Fruit fly (Drosophila melanogaster) S2 (cell line): ENCODE results near the gene Cph.

ENCODE experiments used
- CG8478 ChIP-seq: fragments of >200 bp; optimal IDR thresholded peaks from 2 replicates; lab custom pipeline; 2018
- CTCF ChIP-seq, 2 experiments: fragments of >200 bp; optimal IDR thresholded peaks; 2 replicates each; lab custom pipeline; 2018

Cph gene

DNA sequence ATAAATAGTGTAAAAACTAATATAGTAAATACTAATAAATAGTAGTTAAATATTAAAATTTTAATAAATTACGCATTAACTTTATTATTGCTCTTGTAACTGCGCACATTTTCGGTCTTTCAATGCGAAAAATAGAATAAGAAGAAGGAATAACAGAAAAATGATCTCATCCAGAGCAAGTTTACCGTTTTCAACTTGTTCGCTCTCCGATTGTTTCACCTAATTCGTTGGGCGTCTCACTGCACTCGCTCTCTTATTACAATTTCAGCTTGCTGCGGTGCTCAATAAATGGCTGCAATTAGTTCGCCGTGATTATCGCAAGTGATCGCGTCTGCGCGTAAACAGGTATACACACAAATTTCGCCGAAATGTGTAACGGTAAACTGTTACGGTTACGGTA lies at the start of gene Cph:
Gene Cph (plus strand): TSS at position 301 of the 400 bp plus-strand sequence.
- TF ChIP-seq CG8478 (lab: Kevin White, UChicago) (no peak), CTCF (optimal IDR thresholded peaks at IDR 0.05; lab: Kevin White, UChicago) (no peak)

DNA sequence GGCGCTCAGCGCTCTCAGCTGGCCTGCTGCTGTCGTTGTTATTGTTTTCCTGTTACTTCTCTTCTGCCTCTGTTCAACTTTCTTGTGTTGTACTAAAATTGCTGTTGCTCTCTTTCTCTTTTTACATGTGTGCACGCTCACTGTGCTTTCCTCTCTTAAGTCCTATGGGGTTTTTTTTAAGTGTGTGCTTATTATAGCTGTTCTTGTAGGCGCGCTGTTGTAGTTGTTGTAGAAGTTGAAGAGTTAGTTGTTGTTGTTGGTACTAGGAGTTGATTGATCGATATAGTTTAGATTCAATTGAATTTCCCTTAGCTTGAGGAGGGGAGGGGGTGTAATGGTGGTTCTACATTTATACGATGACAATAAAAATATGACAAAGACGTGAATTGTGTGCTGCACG lies 45.6 kb upstream of the Cph start:
- TF ChIP-seq CTCF (optimal IDR thresholded peaks at IDR 0.05; lab: Kevin White, UChicago) (no peak), CG8478 (lab: Kevin White, UChicago) (no peak)

DNA sequence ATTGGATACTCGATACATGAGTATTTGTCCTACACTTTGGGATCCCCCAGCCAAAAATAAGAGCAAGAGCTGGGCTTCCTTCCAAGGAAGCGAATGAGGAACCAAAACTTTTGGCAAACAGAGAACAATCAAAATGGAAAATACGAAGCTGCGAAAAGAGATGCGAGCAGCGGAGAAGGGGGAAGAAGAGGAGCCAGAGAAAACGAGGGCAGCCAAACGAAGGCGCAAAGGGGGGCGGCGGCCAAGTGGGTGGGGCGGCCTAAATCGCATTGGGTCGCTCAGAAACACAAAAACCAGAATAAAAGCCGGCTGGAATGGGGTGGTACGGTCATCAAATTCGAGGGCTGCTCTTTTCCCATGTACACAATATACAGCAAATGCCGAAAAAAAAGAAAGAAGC lies 43.4 kb upstream of the Cph start:
- TF ChIP-seq CTCF (optimal IDR thresholded peaks at IDR 0.05; lab: Kevin White, UChicago) (no peak), CG8478 (lab: Kevin White, UChicago) (no peak)

DNA sequence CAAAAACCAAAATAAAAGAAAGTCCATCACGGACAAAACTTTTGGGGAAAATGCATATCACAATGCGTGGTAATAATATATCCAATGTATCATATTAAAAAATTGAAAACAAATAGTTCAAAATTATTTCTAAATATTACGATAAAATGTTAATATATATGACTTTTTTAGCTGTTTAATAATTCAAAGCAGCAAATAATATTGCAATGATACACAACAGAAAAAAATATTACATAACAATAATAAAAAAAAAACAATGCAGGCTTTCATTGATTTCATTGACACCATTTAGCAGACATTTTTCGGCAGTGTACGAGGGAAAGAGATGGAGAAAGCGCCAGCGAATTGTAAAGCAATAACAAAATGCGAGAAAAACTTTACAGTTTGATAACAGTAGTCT lies 42.7 kb upstream of the Cph start:
- TF ChIP-seq CG8478 (lab: Kevin White, UChicago) (no peak), CTCF (optimal IDR thresholded peaks at IDR 0.05; lab: Kevin White, UChicago) (no peak)

DNA sequence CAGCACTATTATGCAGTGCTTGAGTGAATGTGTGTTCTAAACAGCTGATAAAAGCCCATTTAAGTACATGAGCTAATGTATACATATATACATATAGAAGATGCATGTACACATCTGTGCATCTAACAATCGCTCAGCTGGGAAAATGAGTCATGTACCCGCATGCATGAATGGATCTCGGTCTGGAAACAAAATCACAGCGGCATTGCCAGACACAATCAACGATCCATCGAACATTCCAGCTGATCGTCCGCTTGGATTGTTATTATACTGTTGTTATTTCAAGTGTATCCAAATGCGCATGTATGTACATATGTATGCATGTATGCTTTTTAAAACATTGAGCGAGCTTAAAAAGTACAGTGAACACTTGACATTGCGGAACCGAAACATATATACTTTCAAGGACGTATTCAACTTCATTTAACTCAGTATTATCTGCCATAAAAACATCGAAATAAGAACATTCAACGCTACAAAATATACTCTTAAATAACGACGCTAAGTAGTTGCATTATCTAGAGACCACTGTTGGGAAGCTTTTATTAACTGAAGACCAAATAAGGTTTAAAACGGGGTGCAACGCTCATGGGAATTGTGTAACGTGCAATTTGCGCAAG lies 42.1 kb upstream of the Cph start:
- no peak for TF ChIP-seq CG8478 (lab: Kevin White, UChicago)
- TF ChIP-seq CTCF (optimal IDR thresholded peaks at IDR 0.05; lab: Kevin White, UChicago): no peak

DNA sequence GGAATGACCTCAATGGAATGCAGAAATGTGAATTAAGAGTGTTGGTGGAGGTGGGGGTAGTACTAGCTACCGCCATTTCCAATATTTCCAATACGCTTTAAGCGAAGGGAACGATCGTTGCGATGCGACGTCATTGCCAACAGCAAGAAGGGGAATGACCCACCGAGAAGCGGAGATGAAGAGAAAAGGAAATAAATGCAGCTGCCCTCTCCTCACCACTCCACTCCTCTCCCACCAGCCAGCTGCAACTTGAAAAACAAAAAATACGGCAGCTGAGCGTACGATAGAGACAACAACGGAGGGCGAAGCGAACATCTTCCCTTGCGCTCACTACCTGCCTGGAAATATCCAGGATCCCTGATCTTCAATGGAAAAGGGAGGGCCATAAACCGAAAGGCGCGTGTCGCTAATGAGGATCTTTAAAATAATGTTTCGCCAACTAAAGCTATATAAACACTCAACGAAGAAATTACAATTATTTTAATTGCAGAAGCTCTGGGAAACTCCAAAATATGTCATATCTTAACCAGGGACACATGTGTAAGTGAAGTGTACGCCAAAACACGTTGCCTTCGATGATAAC lies 41.5 kb upstream of the Cph start:
- TF ChIP-seq CG8478 (lab: Kevin White, UChicago): no peak
- no peak for TF ChIP-seq CTCF (optimal IDR thresholded peaks at IDR 0.05; lab: Kevin White, UChicago)

DNA sequence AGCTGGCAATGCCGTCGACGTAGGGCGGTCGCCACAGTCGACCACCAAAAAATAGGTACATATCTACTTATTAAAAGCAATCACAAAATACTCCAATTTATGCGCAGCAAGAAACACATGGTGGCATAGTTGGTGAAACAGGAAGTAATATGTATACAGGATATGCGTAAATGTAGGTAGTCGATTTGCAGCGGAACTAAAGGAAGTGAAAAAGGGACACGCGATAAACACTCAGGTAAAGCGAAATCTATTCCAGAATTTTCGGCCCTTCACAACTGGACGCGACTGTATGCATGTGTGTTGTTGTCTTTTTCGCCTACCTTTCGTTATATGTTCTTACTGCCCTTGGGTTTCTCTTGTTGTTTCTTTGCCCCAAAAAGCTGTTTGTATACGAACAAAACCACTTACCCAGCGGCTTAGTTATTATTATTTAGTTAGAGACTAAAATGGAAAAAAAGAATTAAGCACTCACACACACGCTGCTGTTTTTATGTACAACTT lies 41.0 kb upstream of the Cph start:
- TF ChIP-seq CG8478 (lab: Kevin White, UChicago): no peak
- TF ChIP-seq CTCF (optimal IDR thresholded peaks at IDR 0.05; lab: Kevin White, UChicago): no peak

DNA sequence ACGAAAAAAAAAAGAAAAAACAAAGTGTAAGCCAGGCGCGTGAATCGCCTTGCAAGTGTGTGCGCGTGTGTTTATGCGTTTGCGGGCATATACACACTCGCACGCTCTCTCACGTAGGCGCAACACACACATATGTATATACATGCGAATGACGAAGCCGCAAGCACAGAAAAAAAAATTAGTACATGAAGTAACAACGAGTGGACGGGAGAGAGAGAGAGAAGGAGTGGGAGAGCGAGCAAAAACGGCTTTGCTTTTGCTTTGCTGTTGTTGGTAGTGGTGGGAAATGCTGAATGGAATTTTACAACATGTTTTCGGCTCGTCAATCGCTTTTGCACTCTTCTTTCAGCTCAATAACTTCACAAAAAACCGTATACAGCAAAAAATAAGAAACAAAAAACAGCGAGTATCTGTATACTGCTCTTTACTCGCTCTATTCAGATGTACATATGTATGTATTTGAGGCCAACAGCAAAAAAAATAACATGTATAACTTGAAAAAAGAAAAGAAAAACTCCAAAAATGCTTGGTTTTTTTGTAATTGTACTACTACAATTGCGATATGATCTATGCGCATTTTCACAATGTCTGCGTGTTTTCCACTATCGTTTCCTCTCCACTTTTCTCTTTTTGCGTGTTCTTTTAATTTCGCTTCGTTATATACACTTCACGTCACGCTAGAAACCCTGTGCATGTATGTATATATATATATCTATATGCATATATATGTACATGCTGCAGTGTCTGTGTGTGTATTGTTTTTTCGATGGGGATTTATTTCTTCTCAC lies 40.3 kb upstream of the Cph start:
- TF ChIP-seq CG8478 (lab: Kevin White, UChicago) (no peak), CTCF (optimal IDR thresholded peaks at IDR 0.05; lab: Kevin White, UChicago) (no peak)

DNA sequence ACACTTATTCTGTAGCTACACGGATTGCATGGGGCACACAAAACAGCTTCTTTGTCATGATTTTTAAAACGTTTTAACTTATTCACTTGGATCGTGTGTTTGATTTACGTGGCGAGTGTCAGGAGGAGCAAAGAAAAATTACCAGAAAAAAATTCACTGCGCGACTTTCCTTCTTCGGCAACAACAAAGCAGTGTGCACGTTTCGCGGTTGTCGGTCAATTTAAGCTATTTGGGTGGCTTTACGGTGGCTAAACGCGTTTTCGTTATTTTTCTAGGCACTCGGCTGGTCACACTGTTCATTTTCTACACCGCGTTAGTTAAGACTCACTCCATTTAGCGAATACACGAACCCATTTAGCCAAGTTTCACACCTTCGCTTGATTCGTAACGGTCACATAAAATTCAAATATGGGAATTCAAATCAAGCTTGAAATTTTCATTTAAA lies 39.6 kb upstream of the Cph start, which contains the start of gene Sxl:
Gene Sxl (minus strand): TSS at position 195 of the 445 bp plus-strand sequence.
- no peak for TF ChIP-seq CG8478 (lab: Kevin White, UChicago)
- TF ChIP-seq CTCF (optimal IDR thresholded peaks at IDR 0.05; lab: Kevin White, UChicago): peak; percentile 50 to 69

DNA sequence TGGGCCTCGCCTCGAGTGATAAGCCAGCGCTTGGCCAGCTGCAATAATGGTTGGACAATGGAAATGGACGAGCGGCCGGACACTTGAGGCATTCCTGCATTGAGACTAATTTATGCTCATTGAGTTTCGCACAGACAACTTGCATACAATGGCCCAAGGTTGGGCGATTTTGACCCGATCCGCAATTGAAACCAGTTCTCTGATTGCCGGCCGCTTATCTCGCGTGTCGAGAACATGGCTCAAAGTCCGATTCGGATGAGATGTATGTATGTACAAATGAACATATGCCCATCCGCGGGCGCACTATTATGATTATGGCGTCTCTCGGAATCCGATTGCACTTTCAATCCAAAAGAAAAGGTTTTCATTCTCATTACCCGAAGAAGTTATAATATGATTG lies 36.8 kb upstream of the Cph start:
- no peak for TF ChIP-seq CTCF (optimal IDR thresholded peaks at IDR 0.05; lab: Kevin White, UChicago)
- no peak for TF ChIP-seq CG8478 (lab: Kevin White, UChicago)

DNA sequence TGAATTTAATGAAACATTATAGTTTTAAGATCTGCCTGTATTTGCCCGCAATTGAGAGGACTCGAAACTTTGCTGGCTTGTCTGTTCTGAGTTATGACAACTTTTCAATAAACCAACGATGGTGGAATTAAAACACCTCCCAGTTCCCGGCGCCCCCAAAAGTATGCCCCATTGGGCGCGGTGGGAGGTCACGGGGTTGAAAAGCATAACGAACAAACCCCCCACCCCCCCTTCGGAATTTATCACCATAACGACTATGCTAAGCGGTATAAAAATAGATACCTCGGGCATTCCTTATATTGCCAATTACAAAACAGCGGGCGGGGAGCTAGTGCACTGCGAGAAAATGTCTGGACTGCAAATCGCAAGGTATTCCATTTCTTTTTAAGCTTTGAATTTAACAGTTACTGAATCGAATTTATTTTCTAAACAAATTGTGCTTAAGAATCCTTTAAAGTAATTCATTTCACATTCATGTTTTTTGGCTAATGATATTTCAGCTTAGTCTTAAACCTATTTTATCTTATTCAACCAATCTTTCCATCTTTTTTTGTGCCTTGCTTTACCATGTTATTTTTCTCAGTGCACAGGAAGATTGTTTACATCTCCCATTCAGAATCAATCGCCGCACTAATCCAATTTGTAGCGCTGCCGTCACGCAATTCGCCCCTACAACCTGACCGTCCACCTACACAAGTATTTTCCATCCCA lies 36.1 kb upstream of the Cph start:
- no peak for TF ChIP-seq CTCF (optimal IDR thresholded peaks at IDR 0.05; lab: Kevin White, UChicago)
- no peak for TF ChIP-seq CG8478 (lab: Kevin White, UChicago)

DNA sequence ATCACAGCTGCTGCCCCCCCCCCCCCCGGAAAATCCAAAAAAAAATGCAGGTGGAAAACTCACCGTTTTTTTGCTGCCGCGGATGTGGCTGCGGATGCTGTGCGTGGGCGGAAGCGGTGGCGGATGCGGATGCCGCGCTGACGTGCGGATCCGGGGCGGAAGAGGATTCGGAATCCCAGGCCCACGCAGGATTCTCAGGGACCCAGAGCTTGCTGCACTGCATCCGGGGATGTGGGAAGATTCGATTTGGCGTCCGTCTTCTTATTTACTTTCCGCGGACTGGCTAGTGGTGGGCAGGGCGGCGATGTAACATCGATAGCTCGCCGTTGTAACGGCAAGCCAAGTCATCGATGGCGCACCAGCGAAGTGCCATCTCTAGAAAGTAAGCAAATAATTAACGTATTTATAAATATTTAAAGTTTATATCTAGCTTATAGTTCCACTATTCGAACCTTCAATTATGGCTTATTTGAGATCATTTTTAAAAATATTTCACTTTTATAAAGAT lies 35.5 kb upstream of the Cph start, which contains the start of gene CG4615:
Gene CG4615 (minus strand): TSS at position 288 of the 508 bp plus-strand sequence.
- TF ChIP-seq CG8478 (lab: Kevin White, UChicago): no peak
- peak in 1 of 2 experiments; percentile 25 for TF ChIP-seq CTCF (optimal IDR thresholded peaks at IDR 0.05; lab: Kevin White, UChicago)

DNA sequence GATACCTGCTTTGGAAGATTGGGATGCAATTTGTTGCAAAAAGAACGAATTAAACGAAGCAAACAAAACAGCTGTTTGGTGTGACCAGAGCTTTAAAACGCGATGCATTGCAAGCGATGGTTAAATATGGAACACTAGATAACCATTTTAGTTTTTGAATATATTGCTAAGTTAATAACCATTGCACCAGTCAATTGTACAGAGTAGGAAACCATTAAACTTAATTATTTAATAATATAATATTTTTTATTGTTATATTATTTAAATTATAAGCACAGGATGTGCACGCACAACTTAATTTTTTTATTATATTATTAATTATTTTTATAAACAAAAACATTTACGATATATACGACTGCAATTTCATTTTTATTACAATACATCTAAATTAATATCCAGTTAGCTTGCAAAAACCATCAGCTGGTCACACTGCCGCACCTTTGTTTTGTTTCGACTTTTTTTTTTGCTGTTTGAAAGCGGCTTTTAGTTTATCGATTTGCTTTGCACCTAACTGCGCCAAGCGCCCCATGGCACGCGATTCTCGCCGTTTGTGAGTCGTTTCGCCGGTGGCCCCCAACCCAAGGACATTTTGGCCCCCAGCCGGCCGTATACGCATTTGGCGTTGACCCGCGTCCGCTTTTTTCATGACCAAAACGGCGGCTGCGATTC lies 33.0 kb upstream of the Cph start, which contains the start of the genes CG4617 and CG8300:
Gene CG4617 (minus strand): TSS at position 92 of the 669 bp plus-strand sequence.
Gene CG8300 (plus strand): TSS at position 486 of the 669 bp plus-strand sequence.
- TF ChIP-seq CG8478 (lab: Kevin White, UChicago) (no peak), CTCF (optimal IDR thresholded peaks at IDR 0.05; lab: Kevin White, UChicago) (no peak)
